Worm (Caenorhabditis elegans) whole organism, mixed stage, embryonic: ENCODE results near the gene str-177.

Experiments used
- bed-3 ChIP-seq: fragments of 200-800 bp; sonication (Bioruptor generic); optimal IDR thresholded peaks from 3 replicates; lab custom pipeline; 2018; ENCODE audit warnings: mild to moderate bottlenecking, missing genetic modification characterization, moderate library complexity, missing compliant biosample characterization
- blmp-1 ChIP-seq: fragments of 150-350 bp; optimal IDR thresholded peaks from 2 replicates; lab custom pipeline; 2014; ENCODE audit warnings: missing biosample characterization, missing genetic modification characterization
- ceh-39 ChIP-seq: fragments of 150-350 bp; optimal IDR thresholded peaks from 2 replicates; lab custom pipeline; 2014; ENCODE audit warnings: missing biosample characterization, missing genetic modification characterization
- ceh-43 ChIP-seq: fragments of 200-800 bp; sonication (Bioruptor generic); optimal IDR thresholded peaks from 2 replicates; lab custom pipeline; 2018; ENCODE audit warnings: mild to moderate bottlenecking, missing genetic modification characterization, moderate library complexity, missing compliant biosample characterization
- ceh-83 ChIP-seq: fragments of 200-800 bp; sonication (Bioruptor generic); optimal IDR thresholded peaks from 2 replicates; lab custom pipeline; 2018; ENCODE audit warnings: mild to moderate bottlenecking, missing genetic modification characterization, missing compliant biosample characterization
- ces-1 ChIP-seq: fragments of 150-350 bp; optimal IDR thresholded peaks from 2 replicates; lab custom pipeline; 2014; ENCODE audit warnings: missing biosample characterization, missing genetic modification reagents, missing genetic modification characterization
- cnd-1 ChIP-seq: fragments of 200-800 bp; sonication (Bioruptor generic); optimal IDR thresholded peaks from 2 replicates; lab custom pipeline; 2018; ENCODE audit warnings: mild to moderate bottlenecking, missing genetic modification characterization, missing compliant biosample characterization
- drap-1 ChIP-seq: fragments of 200-800 bp; sonication (Bioruptor generic); optimal IDR thresholded peaks from 3 replicates; lab custom pipeline; 2018; ENCODE audit warnings: mild to moderate bottlenecking, missing genetic modification characterization, missing compliant biosample characterization
- elt-1 ChIP-seq: sonication (generic microtip); optimal IDR thresholded peaks from 2 replicates; lab custom pipeline; 2017; ENCODE audit warnings: missing genetic modification characterization, mild to moderate bottlenecking, missing compliant biosample characterization, antibody characterized with exemption, moderate library complexity, borderline replicate concordance; ENCODE audit not compliant: insufficient read depth
- elt-3 ChIP-seq: fragments of 150-350 bp; optimal IDR thresholded peaks from 2 replicates; lab custom pipeline; 2014; ENCODE audit warnings: missing biosample characterization, missing genetic modification characterization
- flh-1 ChIP-seq: fragments of 200-800 bp; sonication (Bioruptor generic); optimal IDR thresholded peaks from 2 replicates; lab custom pipeline; 2018; ENCODE audit warnings: mild to moderate bottlenecking, missing genetic modification characterization, moderate library complexity, missing compliant biosample characterization
- ham-2 ChIP-seq: fragments of 200-800 bp; sonication (Bioruptor generic); optimal IDR thresholded peaks from 2 replicates; lab custom pipeline; 2018; ENCODE audit warnings: mild to moderate bottlenecking, missing genetic modification characterization, missing compliant biosample characterization
- hlh-1 ChIP-seq: fragments of 150-350 bp; optimal IDR thresholded peaks from 2 replicates; lab custom pipeline; 2014; ENCODE audit warnings: missing biosample characterization, missing genetic modification reagents, missing genetic modification characterization
- lin-13 ChIP-seq: fragments of 150-350 bp; optimal IDR thresholded peaks from 2 replicates; lab custom pipeline; 2014; ENCODE audit warnings: missing biosample characterization, missing genetic modification characterization
- lin-32 ChIP-seq: fragments of 200-800 bp; sonication (Bioruptor generic); optimal IDR thresholded peaks from 2 replicates; lab custom pipeline; 2018; ENCODE audit warnings: mild to moderate bottlenecking, missing genetic modification characterization, missing compliant biosample characterization
- lsy-2 ChIP-seq: fragments of 150-350 bp; optimal IDR thresholded peaks from 2 replicates; lab custom pipeline; 2014; ENCODE audit warnings: missing biosample characterization, missing genetic modification characterization
- mab-5 ChIP-seq: fragments of 150-350 bp; optimal IDR thresholded peaks from 2 replicates; lab custom pipeline; 2014; ENCODE audit warnings: missing biosample characterization, missing genetic modification characterization
- mep-1 ChIP-seq: fragments of 150-350 bp; optimal IDR thresholded peaks from 2 replicates; lab custom pipeline; 2017; ENCODE audit warnings: missing biosample characterization, missing genetic modification reagents, missing genetic modification characterization, inconsistent platforms
- mls-2 ChIP-seq: sonication (generic microtip); optimal IDR thresholded peaks from 2 replicates; lab custom pipeline; 2016; ENCODE audit warnings: mild to moderate bottlenecking, missing genetic modification characterization, moderate library complexity, missing compliant biosample characterization
- nhr-12 ChIP-seq: fragments of 150-350 bp; optimal IDR thresholded peaks from 2 replicates; lab custom pipeline; 2014; ENCODE audit warnings: missing biosample characterization, missing genetic modification characterization
- nhr-2 ChIP-seq: fragments of 150-350 bp; optimal IDR thresholded peaks from 2 replicates; lab custom pipeline; 2014; ENCODE audit warnings: missing biosample characterization, missing genetic modification characterization
- nhr-237 ChIP-seq: fragments of 150-350 bp; optimal IDR thresholded peaks from 2 replicates; lab custom pipeline; 2014; ENCODE audit warnings: missing biosample characterization, missing genetic modification characterization
- nhr-28 ChIP-seq: fragments of 150-350 bp; optimal IDR thresholded peaks from 2 replicates; lab custom pipeline; 2014; ENCODE audit warnings: missing biosample characterization, missing genetic modification characterization
- nhr-76 ChIP-seq: sonication (generic microtip); optimal IDR thresholded peaks from 2 replicates; lab custom pipeline; 2017; ENCODE audit warnings: missing biosample characterization, missing genetic modification characterization
- pha-4 ChIP-seq: fragments of 150-350 bp; optimal IDR thresholded peaks from 2 replicates; lab custom pipeline; 2018; ENCODE audit warnings: missing biosample characterization, missing genetic modification reagents, missing genetic modification characterization
- snpc-4 ChIP-seq: fragments of 150-350 bp; optimal IDR thresholded peaks from 2 replicates; lab custom pipeline; 2014; ENCODE audit warnings: missing biosample characterization, missing genetic modification characterization
- sptf-1 ChIP-seq: sonication (generic microtip); optimal IDR thresholded peaks from 2 replicates; lab custom pipeline; 2017; ENCODE audit warnings: mild to moderate bottlenecking, missing genetic modification characterization, moderate library complexity, missing compliant biosample characterization
- tbx-8 ChIP-seq: fragments of 200-800 bp; sonication (Bioruptor generic); optimal IDR thresholded peaks from 2 replicates; lab custom pipeline; 2018; ENCODE audit warnings: mild to moderate bottlenecking, missing genetic modification characterization, moderate library complexity, missing compliant biosample characterization
- unc-120 ChIP-seq: sonication (generic microtip); optimal IDR thresholded peaks from 2 replicates; lab custom pipeline; 2017; ENCODE audit warnings: missing genetic modification characterization, missing compliant biosample characterization; ENCODE audit not compliant: poor library complexity, severe bottlenecking
- unc-62 ChIP-seq: fragments of 150-350 bp; optimal IDR thresholded peaks from 2 replicates; lab custom pipeline; 2014; ENCODE audit warnings: missing biosample characterization, missing genetic modification reagents, missing genetic modification characterization
- zip-8 ChIP-seq: fragments of 150-350 bp; optimal IDR thresholded peaks from 2 replicates; lab custom pipeline; 2014; ENCODE audit warnings: missing biosample characterization, missing genetic modification characterization
- ztf-11 ChIP-seq: fragments of 150-350 bp; optimal IDR thresholded peaks from 2 replicates; lab custom pipeline; 2014; ENCODE audit warnings: missing biosample characterization, missing genetic modification characterization

str-177 gene

ce11 chrV:9208878-9209277, 10.1 kb upstream of the str-177 start:
- TF ChIP-seq elt-3 (tag; lab: Kevin White, UChicago) = no peak
- no peak for TF ChIP-seq lin-13 (tag; lab: Kevin White, UChicago)
- no peak for TF ChIP-seq nhr-12 (tag; lab: Kevin White, UChicago)
- no peak for TF ChIP-seq ceh-39 (tag; lab: Kevin White, UChicago)
- TF ChIP-seq zip-8 (tag; lab: Kevin White, UChicago) = no peak
- no peak for TF ChIP-seq lsy-2 (tag; lab: Kevin White, UChicago)
- no peak for TF ChIP-seq mls-2 (tag; lab: Kevin White, UChicago)
- peak; percentile 32 for TF ChIP-seq ces-1 (GFP tag; lab: Kevin White, UChicago)
- TF ChIP-seq, all 35 proteins: peak for 1

- no peak for TF ChIP-seq ceh-43
Observed at ce11 chrV:9207377-9207776, 8.6 kb upstream of the str-177 start, which contains the start of gene inx-10. inx-10 (minus strand) TSS chrV:9207477.

DNA sequence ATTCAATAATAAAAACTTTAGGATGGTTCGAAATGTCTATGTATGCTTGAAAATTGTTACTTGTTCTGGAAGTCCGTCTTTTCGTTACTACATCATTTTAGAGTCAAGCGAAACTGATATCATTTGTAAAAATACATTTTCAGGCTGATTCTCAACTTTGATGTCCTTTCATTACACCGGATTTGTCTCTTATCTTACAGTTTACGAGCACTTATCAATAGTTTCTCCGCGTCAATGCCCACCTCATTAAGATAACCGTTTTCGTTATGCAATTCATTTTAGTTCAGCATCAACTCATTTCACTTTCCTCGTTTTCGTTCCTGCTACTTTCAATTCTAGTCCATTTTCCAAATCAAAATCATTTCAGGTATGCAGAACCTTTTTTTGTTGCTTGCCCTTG, 3.9 kb upstream of the str-177 start, which contains the start of gene asp-2:
TSS of gene asp-2 (plus strand) at position 368 of the 400 bp plus-strand sequence.
- no peak for TF ChIP-seq ceh-83
- TF ChIP-seq ceh-39 (tag; lab: Kevin White, UChicago) = no peak
- no peak for TF ChIP-seq nhr-76 (tag; lab: Kevin White, UChicago)
- TF ChIP-seq ztf-11 (tag; lab: Kevin White, UChicago) = no peak
- TF ChIP-seq elt-3 (tag; lab: Kevin White, UChicago) = no peak
- no peak for TF ChIP-seq unc-120 (tag; lab: Kevin White, UChicago)
- TF ChIP-seq lsy-2 (tag; lab: Kevin White, UChicago) = no peak
- no peak for TF ChIP-seq nhr-2 (tag; lab: Kevin White, UChicago)
- no peak for TF ChIP-seq snpc-4 (tag; lab: Kevin White, UChicago)
- no peak for TF ChIP-seq pha-4 (tag; lab: Kevin White, UChicago)
- TF ChIP-seq hlh-1 = no peak
- TF ChIP-seq tbx-8 (GFP tag; lab: Kevin White, UChicago) = no peak
- TF ChIP-seq mls-2 (tag; lab: Kevin White, UChicago) = no peak
- no peak for TF ChIP-seq bed-3 (GFP tag; lab: Kevin White, UChicago)
- no peak for TF ChIP-seq unc-62 (GFP tag; lab: Kevin White, UChicago)
- no peak for TF ChIP-seq elt-1 (tag; lab: Kevin White, UChicago)
- no peak for TF ChIP-seq lin-32 (GFP tag; lab: Kevin White, UChicago)
- TF ChIP-seq sptf-1 = no peak

DNA sequence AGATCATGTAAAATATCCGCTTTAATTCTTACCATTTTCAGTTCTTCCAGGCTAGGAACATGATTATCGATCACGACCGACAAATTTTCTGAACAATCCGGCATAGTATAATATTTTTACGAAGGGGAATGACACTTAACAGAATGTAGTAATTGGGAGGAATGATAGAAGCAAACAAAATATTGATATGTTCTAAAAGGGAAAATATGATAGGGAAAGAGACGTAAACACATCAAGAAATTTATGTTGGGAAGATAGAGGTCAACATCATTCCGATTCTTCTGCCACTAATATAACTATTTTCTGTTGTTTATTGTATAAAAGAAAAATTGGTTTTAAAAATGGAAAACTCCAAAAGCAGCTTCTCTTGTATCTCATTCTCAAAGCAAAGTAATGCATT, 1.7 kb downstream of the str-177 start, which contains the start of gene C24B5.4:
TSS of gene C24B5.4 (minus strand) at position 206 of the 400 bp plus-strand sequence.
- no peak for TF ChIP-seq pha-4 (tag; lab: Kevin White, UChicago)
- no peak for TF ChIP-seq flh-1 (GFP tag; lab: Kevin White, UChicago)
- TF ChIP-seq sptf-1 = no peak
- no peak for TF ChIP-seq ces-1 (GFP tag; lab: Kevin White, UChicago)
- TF ChIP-seq zip-8 (tag; lab: Kevin White, UChicago) = no peak
- no peak for TF ChIP-seq nhr-76 (tag; lab: Kevin White, UChicago)
- no peak for TF ChIP-seq blmp-1 (tag; lab: Kevin White, UChicago)
- no peak for TF ChIP-seq tbx-8 (GFP tag; lab: Kevin White, UChicago)
- no peak for TF ChIP-seq snpc-4 (tag; lab: Kevin White, UChicago)
- TF ChIP-seq nhr-2 (tag; lab: Kevin White, UChicago) = no peak
- no peak for TF ChIP-seq nhr-28 (tag; lab: Kevin White, UChicago)
- TF ChIP-seq lin-32 (GFP tag; lab: Kevin White, UChicago) = no peak
- TF ChIP-seq mep-1 = no peak
- no peak for TF ChIP-seq unc-62 (GFP tag; lab: Kevin White, UChicago)
- no peak for TF ChIP-seq lin-13 (tag; lab: Kevin White, UChicago)
- TF ChIP-seq unc-120 (tag; lab: Kevin White, UChicago) = no peak

- TF ChIP-seq ces-1 (GFP tag; lab: Kevin White, UChicago) (peak; percentile 87), flh-1 (GFP tag; lab: Kevin White, UChicago) (no peak)
Observed at ce11 chrV:9194055-9194454, 4.7 kb downstream of the str-177 start.

DNA sequence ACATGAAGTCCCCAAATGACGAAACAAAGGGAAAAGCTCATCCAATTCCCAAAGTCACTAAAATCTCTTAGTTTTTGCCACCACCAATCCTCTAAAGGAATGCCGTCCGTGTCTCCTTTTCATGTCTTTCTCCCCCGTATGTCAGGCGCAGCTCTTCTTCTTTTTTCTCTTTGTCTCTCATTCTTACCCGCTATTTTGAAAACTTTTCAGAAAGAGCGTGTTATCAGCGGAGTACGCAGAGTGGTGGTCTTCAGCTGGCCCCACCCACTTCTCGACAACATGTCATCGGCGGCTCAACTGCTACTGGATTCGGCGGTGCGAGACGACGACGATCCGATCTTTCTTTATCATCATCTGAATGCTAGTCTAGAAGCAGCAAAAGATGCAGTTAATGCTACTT, 7.4 kb downstream of the str-177 start, which contains the start of gene sphr-1:
TSS of gene sphr-1 (plus strand) at position 205 of the 400 bp plus-strand sequence.
- no peak for TF ChIP-seq mab-5 (tag; lab: Kevin White, UChicago)
- no peak for TF ChIP-seq ceh-39 (tag; lab: Kevin White, UChicago)
- TF ChIP-seq lin-32 (GFP tag; lab: Kevin White, UChicago) = no peak
- TF ChIP-seq ham-2 (GFP tag; lab: Kevin White, UChicago) = no peak
- TF ChIP-seq tbx-8 (GFP tag; lab: Kevin White, UChicago) = no peak
- TF ChIP-seq nhr-76 (tag; lab: Kevin White, UChicago) = no peak
- no peak for TF ChIP-seq mep-1
- TF ChIP-seq cnd-1 (tag; lab: Kevin White, UChicago) = no peak
- no peak for TF ChIP-seq ces-1 (GFP tag; lab: Kevin White, UChicago)
- no peak for TF ChIP-seq drap-1 (GFP tag; lab: Kevin White, UChicago)
- no peak for TF ChIP-seq elt-3 (tag; lab: Kevin White, UChicago)
- TF ChIP-seq nhr-237 (tag; lab: Kevin White, UChicago) = no peak
